Fruit fly (Drosophila melanogaster): ENCODE data around the gene Ilp2.

Ilp2 gene

DNA sequence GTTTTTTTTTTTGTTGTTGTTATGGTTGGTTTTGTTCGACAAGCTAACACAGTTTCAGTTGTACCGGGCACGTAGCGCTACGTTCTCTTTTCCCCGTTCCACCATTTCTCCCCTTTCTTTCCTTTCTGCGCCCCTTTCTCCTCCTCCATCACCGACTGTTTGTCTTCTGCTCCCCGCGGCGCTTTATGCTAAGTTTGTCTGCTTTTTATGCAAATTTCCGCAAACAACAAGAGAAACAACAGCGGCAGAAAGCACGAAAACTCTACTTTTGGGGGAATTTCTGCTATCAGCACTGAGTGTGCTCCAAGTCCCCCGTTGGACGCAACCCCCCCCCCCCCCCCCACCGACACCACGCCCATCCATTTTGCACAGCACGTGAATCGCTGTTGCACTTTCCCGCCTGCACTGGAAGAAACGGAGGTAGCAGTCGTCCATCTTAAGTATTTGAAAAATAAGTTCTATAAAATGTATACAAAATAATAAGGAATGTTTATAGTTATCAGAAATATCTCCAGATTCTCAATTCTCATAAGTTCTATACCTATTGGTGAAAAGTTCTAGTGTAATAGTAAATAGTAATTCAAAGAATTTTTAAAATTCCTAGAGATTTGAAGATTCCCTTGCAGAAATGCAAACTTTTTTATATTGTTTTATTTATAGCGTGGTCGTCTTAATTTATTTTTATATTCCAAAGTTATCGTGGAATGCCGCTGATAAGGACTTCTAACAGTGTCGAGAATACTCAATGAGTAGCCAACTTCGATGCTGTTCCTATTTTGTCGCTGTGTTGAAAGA lies 34.4 kb upstream of the Ilp2 start (continued):
- TF ChIP-seq CG8119 (GFP tag; IDR thresholded peaks at IDR 0.05) (peak; percentile 57), CG4318 (GFP tag; optimal IDR thresholded peaks at IDR 0.05) (peak; percentile 50), Hr39 (GFP tag; optimal IDR thresholded peaks at IDR 0.05) (no peak), achi (GFP tag; optimal IDR thresholded peaks at IDR 0.05) (peak; percentile 34), Sox14 (GFP tag; optimal IDR thresholded peaks at IDR 0.05) (no peak), Eip75B (GFP tag; optimal IDR thresholded peaks at IDR 0.05) (no peak), CG10631 (GFP tag; optimal IDR thresholded peaks at IDR 0.05) (peak; percentile 39), Hr4 (GFP tag; optimal IDR thresholded peaks at IDR 0.05) (peak; percentile 34), Lpt (GFP tag; optimal IDR thresholded peaks at IDR 0.05) (peak; percentile 30), topi (GFP tag; optimal IDR thresholded peaks at IDR 0.05) (peak; percentile 44), CG8319 (GFP tag; optimal IDR thresholded peaks at IDR 0.05) (no peak), CG11902 (GFP tag; optimal IDR thresholded peaks at IDR 0.05) (no peak), CG10669 (GFP tag; optimal IDR thresholded peaks at IDR 0.05) (peak; percentile 26), spab (GFP tag; optimal IDR thresholded peaks at IDR 0.05) (no peak), fd85E (GFP tag; optimal IDR thresholded peaks at IDR 0.05) (no peak), CG15336 (GFP tag; IDR thresholded peaks at IDR 0.05) (peak; percentile 59), OdsH (GFP tag; optimal IDR thresholded peaks at IDR 0.05) (peak; percentile 29)

DNA sequence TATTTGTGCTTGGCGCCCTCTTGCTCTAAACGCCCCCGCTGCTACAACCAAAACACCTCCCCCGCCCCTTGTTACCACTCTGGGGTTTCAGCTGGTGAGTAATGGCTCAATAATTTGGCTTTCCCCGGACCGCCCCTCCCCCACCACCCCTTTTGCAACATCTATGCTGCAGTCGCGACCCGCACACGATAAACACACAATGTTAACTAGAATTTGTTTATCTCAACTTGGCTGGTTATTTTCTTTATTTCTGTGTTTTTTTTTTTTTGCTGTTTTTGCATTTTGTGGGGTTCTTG lies 33.8 kb upstream of the Ilp2 start:
- no peak for TF ChIP-seq CG16779 (tag; optimal IDR thresholded peaks at IDR 0.05)

DNA sequence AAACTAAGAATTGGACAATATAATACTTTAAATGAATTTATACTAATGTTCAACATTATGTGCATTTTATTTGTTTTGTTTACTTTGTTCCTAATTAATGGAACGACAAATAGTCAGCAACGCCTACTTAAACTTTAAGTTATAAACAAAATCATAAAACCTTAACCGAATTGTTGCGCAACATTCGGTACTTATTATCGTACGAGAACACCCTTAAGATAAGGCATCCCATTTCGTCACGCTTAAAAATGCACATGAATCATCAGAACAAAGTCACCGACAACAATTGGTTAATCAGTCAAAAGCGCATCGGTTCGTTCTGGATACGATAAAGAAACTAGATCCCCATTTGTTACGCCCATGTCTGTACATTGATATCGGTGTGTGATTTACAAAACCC lies 33.1 kb upstream of the Ilp2 start:
- peak; percentile 72 for TF ChIP-seq vri (GFP tag; optimal IDR thresholded peaks at IDR 0.05)
- no peak for TF ChIP-seq CG11294 (GFP tag; IDR thresholded peaks at IDR 0.05)
- TF ChIP-seq Eip78C (GFP tag): peak; percentile 32
- TF ChIP-seq Sox15 (GFP tag; optimal IDR thresholded peaks at IDR 0.05): no peak

- TF ChIP-seq Eip78C (GFP tag) (peak; percentile 21), eg (GFP tag; IDR thresholded peaks at IDR 0.05) (peak; percentile 16; the same call in 1 of the 3 replicates), CG6276 (GFP tag; optimal IDR thresholded peaks at IDR 0.05) (peak; percentile 17), ss (GFP tag; optimal IDR thresholded peaks at IDR 0.05) (peak in 1 of 2 experiments; percentile 43), CG3919 (GFP tag; optimal IDR thresholded peaks at IDR 0.05) (no peak), Lpt (GFP tag; optimal IDR thresholded peaks at IDR 0.05) (peak; percentile 12), Met (GFP tag; optimal IDR thresholded peaks at IDR 0.05) (no peak), CG6854 (GFP tag; optimal IDR thresholded peaks at IDR 0.05) (peak; percentile 71), dsx (GFP tag; optimal IDR thresholded peaks at IDR 0.05; ENCODE audit: poor library complexity, severe bottlenecking) (peak; percentile 72)
These were observed 31.7 kb upstream of the Ilp2 start for dm6 chr3L:9767636-9768358.

- peak; percentile 38 for TF ChIP-seq vri (GFP tag; optimal IDR thresholded peaks at IDR 0.05)
- no peak for TF ChIP-seq CG10631 (GFP tag; optimal IDR thresholded peaks at IDR 0.05)
- no peak for TF ChIP-seq CG6276 (GFP tag; optimal IDR thresholded peaks at IDR 0.05)
- peak; percentile 39 for TF ChIP-seq svp (GFP tag)
- no peak for TF ChIP-seq CG1621 (tag; optimal IDR thresholded peaks at IDR 0.05)
- TF ChIP-seq Sox102F (GFP tag; optimal IDR thresholded peaks at IDR 0.05): no peak
- no peak for TF ChIP-seq net (GFP tag; optimal IDR thresholded peaks at IDR 0.05)
- TF ChIP-seq fkh (GFP tag; optimal IDR thresholded peaks at IDR 0.05): peak; percentile 6
These were observed 31.1 kb upstream of the Ilp2 start for dm6 chr3L:9768385-9768784.
